Worm (Caenorhabditis elegans) whole organism, midembryonic: Measurements from ENCODE around the gene nas-28.
A peak's percentile ranks its signal among the peaks of the same experiment; 100 is the strongest.

Experiments used
- T22C8.4 ChIP-seq: fragments of 200-800 bp; sonication (Bioruptor generic); IDR thresholded peaks from 2 replicates; pipeline ENCODE4 v1.3.6; 2022; ENCODE audit warnings: missing genetic modification characterization, missing compliant biosample characterization
- cog-1 ChIP-seq: sonication (generic microtip); optimal IDR thresholded peaks from 2 replicates; lab custom pipeline; 2016; ENCODE audit warnings: missing genetic modification characterization, missing compliant biosample characterization
- flt-1 ChIP-seq: fragments of 200-800 bp; sonication (Bioruptor generic); IDR thresholded peaks from 2 replicates; pipeline ENCODE4 v1.3.6; 2022; ENCODE audit warnings: missing genetic modification characterization, missing compliant biosample characterization
- klf-2 ChIP-seq: fragments of 200-800 bp; sonication (Bioruptor generic); conservative IDR thresholded peaks from 2 replicates; pipeline ENCODE4 v1.3.6; 2022; ENCODE audit warnings: missing genetic modification reagents, missing genetic modification characterization, missing compliant biosample characterization
- med-1 ChIP-seq: sonication (generic microtip); optimal IDR thresholded peaks from 2 replicates; lab custom pipeline; 2017; ENCODE audit warnings: missing genetic modification characterization, mild to moderate bottlenecking, missing compliant biosample characterization, antibody characterized with exemption, missing genetic modification reagents; ENCODE audit not compliant: insufficient read depth
- tab-1 ChIP-seq: fragments of 200-800 bp; sonication (Bioruptor generic); IDR thresholded peaks from 2 replicates; pipeline ENCODE4 v1.3.6; 2022; ENCODE audit warnings: missing genetic modification characterization, missing compliant biosample characterization
- ztf-29 ChIP-seq: fragments of 200-800 bp; sonication (Bioruptor generic); IDR thresholded peaks from 2 replicates; pipeline ENCODE4 v1.3.6; 2022; ENCODE audit warnings: missing genetic modification reagents, missing genetic modification characterization, missing compliant biosample characterization

DNA sequence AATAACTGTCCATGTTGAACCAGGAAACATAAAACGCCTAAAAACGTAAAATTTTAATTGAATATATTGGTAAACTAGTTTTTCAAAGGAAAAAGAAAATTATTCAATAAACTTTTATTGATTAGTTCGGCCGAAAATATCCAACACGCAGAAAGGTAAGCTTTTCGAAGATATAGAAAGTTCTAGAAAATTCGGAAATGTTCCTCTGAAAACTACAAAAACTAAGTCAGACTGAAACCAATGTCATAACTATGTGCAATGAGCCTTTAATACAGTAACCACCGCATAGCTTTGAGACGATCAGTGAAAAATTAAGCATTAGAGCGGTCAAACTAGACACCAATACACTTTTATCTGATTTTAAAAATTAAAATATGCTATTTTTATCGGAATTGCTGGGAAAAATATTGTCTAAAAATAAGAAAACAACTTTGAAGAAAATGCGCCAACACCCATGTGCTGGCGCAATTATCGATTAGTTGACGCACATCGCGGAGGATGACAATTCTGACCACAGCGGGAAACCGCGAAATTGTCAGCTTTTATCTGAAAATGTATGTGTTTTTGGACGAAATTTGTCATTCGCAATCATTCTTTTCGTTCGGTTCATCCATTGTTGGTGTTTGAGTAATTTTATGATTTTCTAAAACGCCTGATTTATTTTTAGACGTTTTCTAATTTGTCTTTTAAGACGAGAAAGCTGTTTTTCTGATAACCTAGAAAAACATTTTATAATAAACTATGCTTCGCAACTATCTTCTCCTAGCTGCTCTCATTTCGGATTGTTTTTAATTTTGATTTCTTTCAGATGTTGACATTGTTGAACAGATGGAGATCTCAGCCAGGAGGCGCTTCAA, 15.6 kb upstream of the nas-28 start, which contains the start of the genes C23G10.7 and rpn-2:
- TF ChIP-seq tab-1 (no peak), flt-1 (no peak), T22C8.4 (GFP tag; lab: Robert Waterston, UW) (peak; percentile 76), med-1 (GFP tag; lab: Kevin White, UChicago) (no peak), klf-2 (GFP tag; lab: Robert Waterston, UW) (no peak), ztf-29 (GFP tag; lab: Robert Waterston, UW) (no peak), cog-1 (tag; lab: Kevin White, UChicago) (no peak)
